Worm (Caenorhabditis elegans) whole organism, young adult: ENCODE measurements around the gene sru-40.

Experiments used
- F23B12.7 ChIP-seq: sonication (generic microtip); optimal IDR thresholded peaks from 2 replicates; lab custom pipeline; 2017; ENCODE audit warnings: missing genetic modification characterization, mild to moderate bottlenecking, missing compliant biosample characterization, antibody characterized with exemption, moderate library complexity; ENCODE audit not compliant: insufficient read depth
- Y56A3A.18 ChIP-seq: fragments of 200-800 bp; sonication (Bioruptor generic); IDR thresholded peaks from 2 replicates; pipeline ENCODE4 v1.3.6; 2022; ENCODE audit warnings: missing genetic modification reagents, missing genetic modification characterization, missing compliant biosample characterization
- ama-1 ChIP-seq, 3 experiments: fragments of 150-350 bp in 1 of 3; sonication (generic microtip) in 2 of 3; optimal IDR thresholded peaks; 2 replicates each; lab custom pipeline; 2014 to 2018; ENCODE audit warnings: missing biosample characterization in 2 of 3, missing genetic modification characterization in 2 of 3, missing genetic modification reagents in 2 of 3
- bed-2 ChIP-seq: fragments of 200-800 bp; sonication (Bioruptor generic); IDR thresholded peaks from 2 replicates; pipeline ENCODE4 v1.3.6; 2022; ENCODE audit warnings: missing genetic modification reagents, missing genetic modification characterization, missing compliant biosample characterization
- cebp-1 ChIP-seq, 2 experiments: fragments of 200-800 bp in 1 of 2; sonication (Bioruptor generic) in 1 of 2; sonication (generic microtip) in 1 of 2; IDR thresholded peaks in 1 of 2; optimal IDR thresholded peaks in 1 of 2; 2 replicates each; pipeline versions ENCODE4 v1.3.6 to Lab custom; 2017 to 2022; ENCODE audit warnings: missing compliant biosample characterization in 2 of 2, missing genetic modification characterization in 2 of 2, mild to moderate bottlenecking in 1 of 2, missing genetic modification reagents in 1 of 2, moderate library complexity in 1 of 2
- dpl-1 ChIP-seq: fragments of 150-350 bp; optimal IDR thresholded peaks from 2 replicates; lab custom pipeline; 2014; ENCODE audit warnings: missing biosample characterization, missing genetic modification reagents, missing genetic modification characterization
- lir-1 ChIP-seq: fragments of 200-800 bp; sonication (Bioruptor generic); conservative IDR thresholded peaks from 2 replicates; pipeline ENCODE4 v1.3.6; 2022; ENCODE audit warnings: missing genetic modification reagents, missing genetic modification characterization, missing compliant biosample characterization
- madf-10 ChIP-seq: sonication (generic microtip); optimal IDR thresholded peaks from 2 replicates; lab custom pipeline; 2016; ENCODE audit warnings: mild to moderate bottlenecking, missing genetic modification characterization, missing compliant biosample characterization
- nhr-27 ChIP-seq: fragments of 200-800 bp; sonication (Bioruptor generic); optimal IDR thresholded peaks from 2 replicates; lab custom pipeline; 2018; ENCODE audit warnings: mild to moderate bottlenecking, missing genetic modification characterization, moderate library complexity, missing compliant biosample characterization
- nhr-90 ChIP-seq: sonication (generic microtip); optimal IDR thresholded peaks from 2 replicates; lab custom pipeline; 2016; ENCODE audit warnings: missing genotype, mild to moderate bottlenecking, missing genetic modification characterization, missing compliant biosample characterization
- sea-2 ChIP-seq: fragments of 200-800 bp; sonication (Bioruptor generic); IDR thresholded peaks from 2 replicates; pipeline ENCODE4 v1.3.6; 2022; ENCODE audit warnings: missing genetic modification characterization, missing compliant biosample characterization

DNA sequence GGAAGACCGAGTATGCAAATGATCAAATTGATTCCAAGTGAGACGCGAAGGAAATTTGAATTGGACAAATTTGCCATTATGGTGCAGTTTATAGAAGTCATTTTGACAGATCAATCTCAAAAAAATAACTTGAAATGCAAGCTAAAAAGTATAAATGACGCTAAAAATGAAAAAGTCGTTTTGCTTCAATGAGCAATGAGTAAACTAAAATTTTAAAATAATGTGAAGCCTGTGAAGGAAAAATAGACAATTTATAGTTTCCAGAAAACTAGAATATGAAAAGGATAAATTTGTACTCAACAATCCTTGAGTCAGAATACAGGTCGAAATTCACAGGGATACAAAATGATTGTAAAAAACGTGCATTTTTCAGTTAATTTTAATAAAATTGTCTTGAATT, 34.5 kb upstream of the sru-40 start, which contains the start of gene srab-17:
- no peak for TF ChIP-seq ama-1 (optimal IDR thresholded peaks at IDR 0.05; lab: Kevin White, UChicago)
- TF ChIP-seq ama-1 (GFP tag; optimal IDR thresholded peaks at IDR 0.05; lab: Kevin White, UChicago), result no peak
- TF ChIP-seq cebp-1 (GFP tag; IDR thresholded peaks at IDR 0.05; lab: Robert Waterston, UW), result no peak
- no peak for TF ChIP-seq cebp-1 (tag; optimal IDR thresholded peaks at IDR 0.05; lab: Kevin White, UChicago)
- no peak for TF ChIP-seq madf-10 (tag; lab: Kevin White, UChicago)
- no peak for TF ChIP-seq dpl-1
- no peak for TF ChIP-seq lir-1 (GFP tag; lab: Robert Waterston, UW)
- TF ChIP-seq F23B12.7 (tag; lab: Kevin White, UChicago), result no peak
- TF ChIP-seq bed-2, result no peak
- no peak for TF ChIP-seq sea-2 (GFP tag; lab: Robert Waterston, UW)
- TF ChIP-seq nhr-90, result no peak
- no peak for TF ChIP-seq nhr-27 (tag; lab: Kevin White, UChicago)
- TF ChIP-seq Y56A3A.18 (GFP tag; lab: Robert Waterston, UW), result no peak
